Fruit fly (Drosophila melanogaster) whole organism, embryonic: Measurements from ENCODE around the gene nol.

Experiments
- Abd-B ChIP-seq: fragments of 200-800 bp; sonication (Bioruptor generic); optimal IDR thresholded peaks from 2 replicates; lab custom pipeline; 2018; ENCODE audit warnings: missing biosample characterization, mild to moderate bottlenecking, missing genetic modification characterization, moderate library complexity
- BEAF-32 ChIP-seq: fragments of 200-800 bp; sonication (Bioruptor generic); optimal IDR thresholded peaks from 3 replicates; lab custom pipeline; 2017; ENCODE audit warnings: missing biosample characterization, missing genetic modification characterization, mild to moderate bottlenecking, moderate library complexity, missing genetic modification reagents
- CG10431 ChIP-seq: fragments of 200-800 bp; sonication (Bioruptor generic); optimal IDR thresholded peaks from 3 replicates; lab custom pipeline; 2018; ENCODE audit warnings: missing biosample characterization, mild to moderate bottlenecking, missing genetic modification characterization
- CG12071 ChIP-seq: fragments of 200-800 bp; sonication (Bioruptor generic); optimal IDR thresholded peaks from 3 replicates; lab custom pipeline; 2018; ENCODE audit warnings: missing biosample characterization, mild to moderate bottlenecking, missing genetic modification characterization
- CG1603 ChIP-seq: fragments of 200-800 bp; sonication (Bioruptor generic); optimal IDR thresholded peaks from 2 replicates; lab custom pipeline; 2019; ENCODE audit warnings: missing biosample characterization, mild to moderate bottlenecking, missing genetic modification characterization, moderate library complexity
- CG16779 ChIP-seq: fragments of 200-800 bp; sonication (Bioruptor generic); IDR thresholded peaks from 2 replicates; pipeline ENCODE4 v1.3.6; 2022; ENCODE audit warnings: missing biosample characterization, missing genetic modification characterization
- CG17186 ChIP-seq: fragments of 200-800 bp; sonication (Bioruptor generic); optimal IDR thresholded peaks from 3 replicates; lab custom pipeline; 2017; ENCODE audit warnings: missing biosample characterization, missing genetic modification reagents, missing genetic modification characterization
- CG18619 ChIP-seq: fragments of 200-800 bp; sonication (Bioruptor generic); optimal IDR thresholded peaks from 3 replicates; lab custom pipeline; 2017; ENCODE audit warnings: missing biosample characterization, mild to moderate bottlenecking, missing genetic modification characterization
- CG2875 ChIP-seq: fragments of 200-800 bp; sonication (Bioruptor generic); optimal IDR thresholded peaks from 2 replicates; lab custom pipeline; 2017; ENCODE audit warnings: missing biosample characterization, mild to moderate bottlenecking, missing genetic modification characterization, missing genetic modification reagents
- CG31365 ChIP-seq: fragments of 200-800 bp; sonication (Bioruptor generic); optimal IDR thresholded peaks from 2 replicates; lab custom pipeline; 2018; ENCODE audit warnings: missing biosample characterization, mild to moderate bottlenecking, missing genetic modification characterization
- CG42726 ChIP-seq: fragments of 200-800 bp; sonication (Bioruptor generic); IDR thresholded peaks from 2 replicates; pipeline ENCODE4 v1.3.6; 2022; ENCODE audit warnings: missing biosample characterization, missing genetic modification characterization; ENCODE audit not compliant: partially characterized antibody
- CG6689 ChIP-seq: fragments of 200-800 bp; sonication (Bioruptor generic); IDR thresholded peaks from 2 replicates; pipeline ENCODE4 v1.3.6; 2022; ENCODE audit warnings: missing biosample characterization, missing genetic modification characterization
- CG6854 ChIP-seq: fragments of 200-800 bp; sonication (Bioruptor generic); optimal IDR thresholded peaks from 3 replicates; lab custom pipeline; 2017; ENCODE audit warnings: missing biosample characterization, mild to moderate bottlenecking, missing genetic modification characterization
- CG9609 ChIP-seq: fragments of 200-800 bp; sonication (Bioruptor generic); optimal IDR thresholded peaks from 3 replicates; lab custom pipeline; 2016; ENCODE audit warnings: missing biosample characterization, missing genetic modification characterization
- CG9817 ChIP-seq: fragments of 200-800 bp; sonication (Bioruptor generic); optimal IDR thresholded peaks from 2 replicates; lab custom pipeline; 2018; ENCODE audit warnings: missing biosample characterization, mild to moderate bottlenecking, missing genetic modification characterization, moderate library complexity
- D19B ChIP-seq: fragments of 200-800 bp; sonication (Bioruptor generic); optimal IDR thresholded peaks from 2 replicates; lab custom pipeline; 2017; ENCODE audit warnings: missing biosample characterization, mild to moderate bottlenecking, missing genetic modification characterization
- Dad ChIP-seq: fragments of 200-800 bp; sonication (Bioruptor generic); optimal IDR thresholded peaks from 3 replicates; lab custom pipeline; 2016; ENCODE audit warnings: missing biosample characterization, missing genetic modification characterization
- Dbx ChIP-seq: fragments of 200-800 bp; sonication (Bioruptor generic); IDR thresholded peaks from 3 replicates; pipeline ENCODE4 v1.3.6; 2022; ENCODE audit warnings: missing biosample characterization, missing genetic modification characterization
- Dek ChIP-seq: fragments of 200-800 bp; sonication (Bioruptor generic); optimal IDR thresholded peaks from 3 replicates; lab custom pipeline; 2019; ENCODE audit warnings: missing biosample characterization, mild to moderate bottlenecking, missing genetic modification characterization, moderate library complexity
- Dll ChIP-seq: fragments of 200-800 bp; sonication (Bioruptor generic); IDR thresholded peaks from 4 replicates; pipeline ENCODE4 v1.3.6; 2022; ENCODE audit warnings: missing biosample characterization, missing genetic modification characterization; ENCODE audit not compliant: partially characterized antibody
- Elba2 ChIP-seq: fragments of 200-800 bp; sonication (Bioruptor generic); optimal IDR thresholded peaks from 3 replicates; lab custom pipeline; 2016; ENCODE audit warnings: missing biosample characterization, missing genetic modification characterization
- Ets65A ChIP-seq: fragments of 200-800 bp; sonication (Bioruptor generic); peaks from one replicate; lab custom pipeline; 2016; ENCODE audit warnings: missing biosample characterization, missing genetic modification characterization
- Ets97D ChIP-seq: fragments of 200-800 bp; sonication (Bioruptor generic); optimal IDR thresholded peaks from 3 replicates; lab custom pipeline; 2016; ENCODE audit warnings: missing biosample characterization, missing genetic modification characterization
- Gsc ChIP-seq: fragments of 200-800 bp; sonication (Bioruptor generic); IDR thresholded peaks from 2 replicates; pipeline ENCODE4 v1.3.6; 2022; ENCODE audit warnings: missing biosample characterization, missing genetic modification characterization
- Gug ChIP-seq: fragments of 200-800 bp; sonication (Bioruptor generic); IDR thresholded peaks from 4 replicates; pipeline ENCODE4 v1.3.6; 2022; ENCODE audit warnings: missing biosample characterization, missing genetic modification characterization
- Hr78 ChIP-seq, 2 experiments: fragments of 200-800 bp in 1 of 2; fragments of >200 bp in 1 of 2; sonication (Bioruptor generic) in 1 of 2; optimal IDR thresholded peaks; 2 replicates each; lab custom pipeline; 2017 to 2019; ENCODE audit warnings: missing biosample characterization in 2 of 2, missing genetic modification characterization in 2 of 2, mild to moderate bottlenecking in 1 of 2, moderate library complexity in 1 of 2
- Kr ChIP-seq: fragments of 200-800 bp; sonication (Bioruptor generic); optimal IDR thresholded peaks from 2 replicates; lab custom pipeline; 2017; ENCODE audit warnings: missing biosample characterization, mild to moderate bottlenecking, missing genetic modification characterization
- Max ChIP-seq: fragments of 200-800 bp; sonication (Bioruptor generic); optimal IDR thresholded peaks from 2 replicates; lab custom pipeline; 2016; ENCODE audit warnings: missing biosample characterization, mild to moderate bottlenecking, missing genetic modification characterization
- Myb ChIP-seq: fragments of 200-800 bp; sonication (Bioruptor generic); optimal IDR thresholded peaks from 2 replicates; lab custom pipeline; 2016; ENCODE audit warnings: missing biosample characterization, missing genetic modification characterization
- Side ChIP-seq: fragments of 200-800 bp; sonication (Bioruptor generic); optimal IDR thresholded peaks from 2 replicates; lab custom pipeline; 2016; ENCODE audit warnings: missing biosample characterization, missing genetic modification characterization
- Sox100B ChIP-seq: fragments of 200-800 bp; sonication (Bioruptor generic); optimal IDR thresholded peaks from 3 replicates; lab custom pipeline; 2018; ENCODE audit warnings: missing biosample characterization, mild to moderate bottlenecking, missing genetic modification characterization
- Taf1 ChIP-seq: fragments of 200-800 bp; sonication (Bioruptor generic); IDR thresholded peaks from 2 replicates; pipeline ENCODE4 v1.3.6; 2022; ENCODE audit warnings: missing biosample characterization, missing genetic modification characterization
- Usf ChIP-seq: fragments of 200-800 bp; sonication (Bioruptor generic); optimal IDR thresholded peaks from 2 replicates; lab custom pipeline; 2017; ENCODE audit warnings: missing genotype, missing biosample characterization, missing genetic modification characterization
- YL-1 ChIP-seq: fragments of 200-800 bp; sonication (Bioruptor generic); optimal IDR thresholded peaks from 3 replicates; lab custom pipeline; 2017; ENCODE audit warnings: missing biosample characterization, mild to moderate bottlenecking, missing genetic modification characterization
- bab2 ChIP-seq: fragments of 200-800 bp; sonication (Bioruptor generic); optimal IDR thresholded peaks from 2 replicates; lab custom pipeline; 2016; ENCODE audit warnings: missing biosample characterization, missing genetic modification characterization
- cad ChIP-seq: fragments of >200 bp; optimal IDR thresholded peaks from 2 replicates; lab custom pipeline; 2017; ENCODE audit warnings: missing biosample characterization, missing genetic modification characterization
- crc ChIP-seq: fragments of 200-800 bp; sonication (Bioruptor generic); optimal IDR thresholded peaks from 2 replicates; lab custom pipeline; 2016; ENCODE audit warnings: missing biosample characterization, missing genetic modification characterization
- crol ChIP-seq: fragments of 200-800 bp; sonication (Bioruptor generic); IDR thresholded peaks from 2 replicates; pipeline ENCODE4 v1.3.6; 2022; ENCODE audit warnings: missing biosample characterization, missing genetic modification characterization
- dysf ChIP-seq: fragments of 200-800 bp; sonication (Bioruptor generic); IDR thresholded peaks from 3 replicates; pipeline ENCODE4 v1.3.6; 2022; ENCODE audit warnings: missing biosample characterization, missing genetic modification characterization
- exex ChIP-seq: fragments of 200-800 bp; sonication (Bioruptor generic); optimal IDR thresholded peaks from 4 replicates; lab custom pipeline; 2018; ENCODE audit warnings: missing biosample characterization, mild to moderate bottlenecking, missing genetic modification characterization, moderate library complexity
- gcm2 ChIP-seq: fragments of 200-800 bp; sonication (Bioruptor generic); optimal IDR thresholded peaks from 2 replicates; lab custom pipeline; 2016; ENCODE audit warnings: missing biosample characterization, missing genetic modification characterization
- insv ChIP-seq, 2 experiments: fragments of 200-800 bp; sonication (Bioruptor generic); optimal IDR thresholded peaks; 3 replicates each; lab custom pipeline; 2016 to 2018; ENCODE audit warnings: missing biosample characterization in 2 of 2, missing genetic modification characterization in 2 of 2
- ken ChIP-seq: fragments of 200-800 bp; sonication (Bioruptor generic); IDR thresholded peaks from 3 replicates; pipeline ENCODE4 v1.3.6; 2022; ENCODE audit warnings: missing biosample characterization, missing genetic modification characterization
- maf-S ChIP-seq: fragments of 200-800 bp; sonication (Bioruptor generic); optimal IDR thresholded peaks from 2 replicates; lab custom pipeline; 2016; ENCODE audit warnings: missing biosample characterization, missing genetic modification characterization
- mam ChIP-seq: fragments of 200-800 bp; sonication (Bioruptor generic); optimal IDR thresholded peaks from 3 replicates; lab custom pipeline; 2016; ENCODE audit warnings: missing biosample characterization, missing genetic modification characterization
- otp ChIP-seq: fragments of 200-800 bp; sonication (Bioruptor generic); IDR thresholded peaks from 3 replicates; pipeline ENCODE4, ENCODE4 v1.3.6; 2022; ENCODE audit warnings: missing biosample characterization, missing genetic modification characterization
- ranshi ChIP-seq: fragments of 200-800 bp; sonication (Bioruptor generic); IDR thresholded peaks from 2 replicates; pipeline ENCODE4 v1.3.6; 2022; ENCODE audit warnings: missing biosample characterization, missing genetic modification characterization
- ro ChIP-seq: fragments of 200-800 bp; sonication (Bioruptor generic); IDR thresholded peaks from 2 replicates; pipeline ENCODE4 v1.3.6; 2022; ENCODE audit warnings: missing biosample characterization, missing genetic modification characterization
- vvl ChIP-seq: fragments of 200-800 bp; sonication (Bioruptor generic); IDR thresholded peaks from 2 replicates; pipeline ENCODE4 v1.3.6; 2022; ENCODE audit warnings: missing biosample characterization, missing genetic modification characterization
- wdn ChIP-seq: fragments of 200-800 bp; sonication (Bioruptor generic); IDR thresholded peaks from 2 replicates; pipeline ENCODE4 v1.3.6; 2022; ENCODE audit warnings: missing biosample characterization, missing genetic modification characterization
- zfh1 ChIP-seq: fragments of 200-800 bp; sonication (Bioruptor generic); IDR thresholded peaks from 3 replicates; pipeline ENCODE4 v1.3.6; 2022; ENCODE audit warnings: missing biosample characterization, missing genetic modification characterization
- zfh2 ChIP-seq: fragments of 200-800 bp; sonication (Bioruptor generic); optimal IDR thresholded peaks from 2 replicates; lab custom pipeline; 2016; ENCODE audit warnings: missing biosample characterization, missing genetic modification characterization

Gene nol

DNA sequence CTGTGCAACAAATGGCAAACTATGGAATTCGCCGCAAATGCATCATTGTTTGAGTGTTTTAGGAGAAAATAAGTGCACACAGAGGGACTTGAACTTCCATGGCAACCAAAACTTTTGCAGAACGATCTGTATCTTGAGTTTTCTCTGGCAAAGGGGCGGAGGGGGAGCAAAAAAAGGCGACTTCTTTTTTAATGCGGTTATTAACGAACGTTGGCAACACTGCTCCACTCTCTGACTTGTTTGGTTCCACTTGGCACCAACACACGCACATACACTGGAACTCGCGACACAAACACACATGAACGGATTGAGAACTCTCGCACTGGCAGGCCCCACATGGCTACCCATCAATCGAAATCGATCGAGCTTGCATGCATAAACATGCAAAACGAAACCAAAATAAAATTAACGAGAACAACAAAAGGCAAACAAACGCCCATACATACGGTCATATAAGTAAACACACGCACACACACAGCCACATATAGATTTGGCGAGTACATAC, 11.2 kb upstream of the nol start (continued):
- TF ChIP-seq Dek (no peak), Ets65A (GFP tag; lab: Kevin White, UChicago) (peak; percentile 53), vvl (GFP tag; lab: Robert Waterston, UW) (peak; percentile 41), maf-S (GFP tag; lab: Kevin White, UChicago) (no peak), CG18619 (GFP tag; lab: Kevin White, UChicago) (no peak), exex (tag; lab: Kevin White, UChicago) (no peak), gcm2 (GFP tag; lab: Kevin White, UChicago) (no peak), CG6854 (no peak), zfh1 (GFP tag; lab: Robert Waterston, UW) (no peak), Gsc (GFP tag; lab: Robert Waterston, UW) (no peak), CG12071 (no peak), CG17186 (GFP tag; lab: Kevin White, UChicago) (no peak), wdn (0 out of 2 replicates have a peak, but pooled peaks have one; percentile 14), CG10431 (no peak), CG16779 (no peak), Dbx (GFP tag; lab: Robert Waterston, UW) (peak; percentile 37; the same call in 1 of the 3 replicates), cad (peak; percentile 15), YL-1 (GFP tag; lab: Kevin White, UChicago) (no peak), Abd-B (GFP tag; lab: Kevin White, UChicago) (no peak), crc (no peak), zfh2 (GFP tag; lab: Kevin White, UChicago) (peak; percentile 32), Gug (GFP tag; lab: Robert Waterston, UW) (peak; percentile 40; the same call in 1 of the 4 replicates), crol (peak; percentile 77), Elba2 (GFP tag; lab: Kevin White, UChicago) (no peak), CG9817 (tag; lab: Kevin White, UChicago) (peak; percentile 27), Max (no peak), CG42726 (0 out of 2 replicates have a peak, but pooled peaks have one; percentile 10), Side (no peak), ranshi (GFP tag; lab: Robert Waterston, UW) (no peak), Hr78 (GFP tag; optimal IDR thresholded peaks at IDR 0.05; lab: Kevin White, UChicago) (no peak), Dll (no peak), dysf (peak; percentile 38; the same call in 1 of the 3 replicates), BEAF-32 (GFP tag; lab: Kevin White, UChicago) (no peak), bab2 (GFP tag; lab: Kevin White, UChicago) (no peak), mam (peak; percentile 42), Ets97D (GFP tag; lab: Kevin White, UChicago) (no peak), D19B (no peak), Taf1 (GFP tag; lab: Robert Waterston, UW) (no peak), ken (0 out of 3 replicates have a peak, but pooled peaks have one; percentile 25), CG31365 (tag; lab: Kevin White, UChicago) (no peak), Myb (no peak), Dad (no peak), otp (GFP tag; lab: Robert Waterston, UW) (no peak), Usf (GFP tag; lab: Kevin White, UChicago) (no peak), Sox100B (GFP tag; lab: Kevin White, UChicago) (no peak), CG2875 (GFP tag; lab: Kevin White, UChicago) (no peak), insv (GFP tag; optimal IDR thresholded peaks at IDR 0.05; lab: Kevin White, UChicago) (no peak), CG9609 (GFP tag; lab: Kevin White, UChicago) (no peak), ro (no peak), CG6689 (no peak), CG1603 (tag; lab: Kevin White, UChicago) (no peak), Kr (no peak)
